Worm (Caenorhabditis elegans): Measurements from ENCODE around the gene C55B6.5.

The C55B6.5 gene

DNA sequence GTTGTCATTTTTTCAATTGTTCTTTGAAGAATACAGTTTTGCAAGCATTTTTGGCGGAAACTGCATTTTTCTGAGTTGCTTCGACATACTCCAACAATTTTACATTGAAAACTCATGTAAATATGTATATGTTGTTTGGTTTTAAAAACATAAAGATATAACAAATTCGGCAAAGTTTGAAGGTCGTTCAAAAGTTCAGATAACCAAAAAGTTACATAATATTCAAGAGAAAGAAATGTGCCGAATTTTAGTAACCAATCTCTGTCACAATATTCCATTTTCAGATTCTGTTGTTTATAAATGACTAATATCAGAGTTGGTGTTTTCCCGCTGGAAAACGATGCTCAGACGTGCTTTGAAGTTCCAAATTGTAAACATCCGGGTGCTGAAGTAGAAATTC lies 1.3 kb upstream of the C55B6.5 start, which contains the start of gene ZK867.2:
Gene ZK867.2 (plus strand): TSS at position 301 of the 400 bp plus-strand sequence.
- TF ChIP-seq pes-1 (GFP tag; IDR thresholded peaks at IDR 0.05) (no peak), ceh-36 (tag; optimal IDR thresholded peaks at IDR 0.05) (no peak), ets-7 (tag; optimal IDR thresholded peaks at IDR 0.05) (no peak), sea-1 (GFP tag; conservative IDR thresholded peaks at IDR 0.05) (no peak), tra-4 (tag; optimal IDR thresholded peaks at IDR 0.05) (no peak), aly-1 (tag; optimal IDR thresholded peaks at IDR 0.05) (no peak), hmg-4 (GFP tag; optimal IDR thresholded peaks at IDR 0.05) (no peak), hmbx-1 (tag; optimal IDR thresholded peaks at IDR 0.05) (no peak), tbx-37 (GFP tag; conservative IDR thresholded peaks at IDR 0.05) (no peak), F13C5.2 (tag; optimal IDR thresholded peaks at IDR 0.05) (no peak), ama-1 (optimal IDR thresholded peaks at IDR 0.05) (no peak)

DNA sequence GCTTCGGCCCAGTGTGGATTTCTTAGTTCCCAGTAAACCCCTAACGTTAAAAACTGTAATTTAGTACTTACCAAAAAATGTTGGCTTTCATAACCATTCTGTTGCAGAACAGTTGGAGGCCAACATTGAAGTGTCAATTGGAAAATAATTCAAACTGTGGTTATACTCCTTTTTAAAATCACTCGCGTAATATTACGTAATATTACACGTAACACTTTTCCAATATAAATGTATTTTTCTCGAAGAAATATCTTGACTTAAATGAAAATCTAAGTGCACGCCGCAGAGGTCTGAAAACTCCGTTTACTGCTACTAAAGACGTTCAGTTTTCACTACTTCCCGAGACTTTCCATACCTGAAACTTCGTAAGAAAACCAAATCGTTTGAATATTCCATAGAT lies 920 bp downstream of the C55B6.5 start:
- no peak for TF ChIP-seq tbx-11 (GFP tag; IDR thresholded peaks at IDR 0.05)
- no peak for TF ChIP-seq hmbx-1 (tag; optimal IDR thresholded peaks at IDR 0.05)
- no peak for TF ChIP-seq scrt-1 (GFP tag; IDR thresholded peaks at IDR 0.05)
- no peak for TF ChIP-seq flt-1 (GFP tag; IDR thresholded peaks at IDR 0.05)
- TF ChIP-seq hnd-1 (tag; optimal IDR thresholded peaks at IDR 0.05), result no peak
- no peak for TF ChIP-seq ceh-36 (tag; optimal IDR thresholded peaks at IDR 0.05)
- no peak for TF ChIP-seq tbx-37 (GFP tag; conservative IDR thresholded peaks at IDR 0.05)
- no peak for TF ChIP-seq tra-4 (tag; optimal IDR thresholded peaks at IDR 0.05)

DNA sequence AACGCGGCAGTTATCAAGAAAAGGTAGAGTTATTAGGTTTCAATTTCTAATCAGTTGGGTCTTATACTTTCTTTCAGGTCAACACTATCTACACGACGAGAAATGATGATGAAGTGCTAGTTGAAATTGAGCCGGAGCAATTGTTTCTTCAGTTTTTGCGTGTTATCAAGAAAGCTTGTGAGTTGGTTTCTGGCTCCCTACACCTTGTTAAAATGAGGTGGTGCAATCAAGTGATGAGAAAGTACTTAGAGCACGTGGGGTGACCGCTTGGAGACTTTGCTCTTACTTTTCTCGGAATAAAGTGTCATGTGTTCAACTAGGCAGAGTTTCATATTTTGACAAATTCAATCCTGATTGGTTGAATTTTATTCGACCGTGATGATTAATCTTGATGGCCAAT lies 4.6 kb downstream of the C55B6.5 start:
- TF ChIP-seq flt-1 (GFP tag; IDR thresholded peaks at IDR 0.05), result no peak
- TF ChIP-seq F13C5.2 (tag; optimal IDR thresholded peaks at IDR 0.05), result no peak
- no peak for TF ChIP-seq tbx-37 (GFP tag; conservative IDR thresholded peaks at IDR 0.05)
- TF ChIP-seq ceh-13 (GFP tag; optimal IDR thresholded peaks at IDR 0.05), result no peak
- no peak for TF ChIP-seq hmg-4 (GFP tag; optimal IDR thresholded peaks at IDR 0.05)

DNA sequence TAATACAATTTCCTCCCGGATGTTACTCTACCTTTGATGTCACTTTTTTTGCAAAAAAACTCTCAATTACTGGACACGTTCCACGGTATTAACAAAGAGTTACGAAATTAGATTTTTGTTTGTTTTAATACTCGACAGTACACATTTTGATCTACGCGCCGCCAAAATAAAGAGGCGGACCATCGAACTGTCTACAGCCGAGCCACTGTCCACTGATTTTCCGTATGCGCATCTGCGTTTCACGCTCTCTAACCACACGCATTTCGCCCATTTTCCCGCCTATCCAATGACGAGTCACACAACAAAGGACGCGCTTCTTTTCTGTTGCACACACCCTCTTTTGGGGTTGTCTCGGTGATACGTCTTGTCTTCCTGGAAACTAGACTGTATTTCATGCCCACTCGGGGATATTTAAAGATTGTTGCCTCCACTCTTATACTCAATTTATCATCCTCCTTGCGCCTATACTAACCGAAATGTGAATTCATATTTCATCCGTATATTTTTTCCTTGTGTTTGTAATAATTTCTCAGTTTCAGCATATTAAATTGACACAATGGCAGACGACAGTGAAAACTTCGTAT lies 5.2 kb downstream of the C55B6.5 start, which contains the start of gene C55B6.1:
Gene C55B6.1 (plus strand): TSS at position 534 of the 584 bp plus-strand sequence.
- TF ChIP-seq aly-1 (tag; optimal IDR thresholded peaks at IDR 0.05) (no peak), ceh-36 (tag; optimal IDR thresholded peaks at IDR 0.05) (no peak)

DNA sequence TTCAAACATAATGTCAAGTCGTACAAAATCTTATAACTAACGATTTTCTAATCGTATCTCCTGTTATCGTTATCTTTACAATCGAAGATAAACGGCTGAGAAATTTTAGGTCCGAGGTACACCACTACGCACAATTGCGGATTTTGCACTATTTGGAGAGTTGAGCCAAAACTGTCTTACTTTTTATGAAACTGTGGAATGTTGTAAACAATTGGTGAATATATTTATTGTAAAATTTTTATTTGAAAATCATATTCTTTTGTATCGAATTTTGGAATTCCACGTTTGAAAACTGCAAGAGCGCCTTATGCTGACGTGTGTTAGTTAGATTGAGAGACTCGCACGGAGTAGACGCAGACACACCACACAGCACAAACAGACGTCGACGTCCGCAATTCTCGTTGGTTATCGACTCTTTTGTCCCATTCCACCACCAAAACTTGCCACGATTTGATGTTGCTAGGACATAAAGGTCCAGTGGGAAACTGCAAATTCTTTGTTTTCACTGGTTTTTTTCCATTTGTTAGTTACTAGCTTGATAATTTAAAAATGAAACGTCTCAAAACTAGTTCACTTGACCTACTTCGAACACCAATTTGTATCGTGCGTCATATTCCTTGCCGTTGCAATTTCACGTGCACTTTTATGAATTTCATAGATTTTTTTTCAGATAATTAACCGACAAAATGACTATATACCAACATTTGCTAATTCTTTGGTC lies 11.0 kb downstream of the C55B6.5 start, which contains the start of gene dnj-7:
Gene dnj-7 (plus strand): TSS at position 671 of the 721 bp plus-strand sequence.
- TF ChIP-seq F13C5.2 (tag; optimal IDR thresholded peaks at IDR 0.05) (peak; percentile 16), sea-1 (GFP tag; conservative IDR thresholded peaks at IDR 0.05) (no peak), B0310.2 (tag; optimal IDR thresholded peaks at IDR 0.05) (no peak)

DNA sequence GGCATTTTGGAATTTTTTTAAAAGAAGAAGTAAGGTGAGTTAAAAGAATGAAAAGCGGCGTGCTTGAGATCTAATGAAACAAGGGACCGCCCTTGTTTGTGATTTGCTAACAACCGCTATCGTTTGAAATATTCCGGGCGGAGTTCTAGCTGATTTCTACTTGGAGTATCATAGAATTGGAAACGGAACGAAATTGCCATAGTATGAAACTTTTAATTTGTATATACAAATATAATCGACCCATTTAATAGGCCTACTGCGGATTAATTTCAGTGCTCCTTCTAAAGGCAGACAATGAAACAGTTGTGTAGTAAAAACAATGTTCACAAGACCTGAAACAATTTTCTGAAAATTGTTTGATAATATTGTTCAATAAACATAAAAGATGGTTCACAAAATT lies 13.2 kb downstream of the C55B6.5 start, which contains the start of gene C55B6.7:
Gene C55B6.7 (minus strand): TSS at position 101 of the 400 bp plus-strand sequence.
- TF ChIP-seq tbx-11 (GFP tag; IDR thresholded peaks at IDR 0.05), result no peak
- no peak for TF ChIP-seq ama-1 (optimal IDR thresholded peaks at IDR 0.05)
- TF ChIP-seq ceh-13 (GFP tag; optimal IDR thresholded peaks at IDR 0.05), result no peak
- no peak for TF ChIP-seq hmg-4 (GFP tag; optimal IDR thresholded peaks at IDR 0.05)
- no peak for TF ChIP-seq ets-7 (tag; optimal IDR thresholded peaks at IDR 0.05)
- TF ChIP-seq tra-4 (tag; optimal IDR thresholded peaks at IDR 0.05), result no peak
- no peak for TF ChIP-seq tbx-37 (GFP tag; conservative IDR thresholded peaks at IDR 0.05)
- TF ChIP-seq F13C5.2 (tag; optimal IDR thresholded peaks at IDR 0.05), result no peak
- TF ChIP-seq pes-1 (GFP tag; IDR thresholded peaks at IDR 0.05), result no peak
- TF ChIP-seq scrt-1 (GFP tag; IDR thresholded peaks at IDR 0.05), result no peak
- no peak for TF ChIP-seq ceh-36 (tag; optimal IDR thresholded peaks at IDR 0.05)
- no peak for TF ChIP-seq aly-1 (tag; optimal IDR thresholded peaks at IDR 0.05)
- TF ChIP-seq sea-1 (GFP tag; conservative IDR thresholded peaks at IDR 0.05), result no peak
- TF ChIP-seq flt-1 (GFP tag; IDR thresholded peaks at IDR 0.05), result no peak
- TF ChIP-seq hmbx-1 (tag; optimal IDR thresholded peaks at IDR 0.05), result no peak
- no peak for TF ChIP-seq hnd-1 (tag; optimal IDR thresholded peaks at IDR 0.05)
- no peak for TF ChIP-seq B0310.2 (tag; optimal IDR thresholded peaks at IDR 0.05)

DNA sequence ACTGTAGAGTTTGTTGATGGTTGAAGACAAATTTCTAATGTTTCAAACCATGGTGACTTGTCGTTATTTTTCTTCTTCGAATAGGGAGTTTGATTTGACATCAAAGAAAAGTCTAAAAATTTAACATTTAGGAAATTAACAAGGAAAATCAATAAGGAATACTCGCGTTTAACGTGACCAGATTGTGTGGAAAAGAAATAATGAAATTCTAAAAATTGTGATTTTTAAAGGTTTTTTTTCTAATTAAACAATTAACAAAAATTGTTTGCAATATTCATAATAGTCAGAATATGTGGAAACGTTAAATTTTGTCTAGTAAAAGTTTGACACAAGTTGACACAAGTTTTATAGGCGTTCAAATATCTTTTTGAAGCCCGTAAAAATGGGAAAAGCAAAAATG lies 17.5 kb downstream of the C55B6.5 start, which contains the start of gene C55B6.4:
Gene C55B6.4 (minus strand): TSS at position 101 of the 400 bp plus-strand sequence.
- no peak for TF ChIP-seq pes-1 (GFP tag; IDR thresholded peaks at IDR 0.05)
- TF ChIP-seq scrt-1 (GFP tag; IDR thresholded peaks at IDR 0.05), result no peak
- TF ChIP-seq aly-1 (tag; optimal IDR thresholded peaks at IDR 0.05), result no peak
- no peak for TF ChIP-seq B0310.2 (tag; optimal IDR thresholded peaks at IDR 0.05)
- no peak for TF ChIP-seq ceh-13 (GFP tag; optimal IDR thresholded peaks at IDR 0.05)
- TF ChIP-seq hmbx-1 (tag; optimal IDR thresholded peaks at IDR 0.05), result no peak
- TF ChIP-seq flt-1 (GFP tag; IDR thresholded peaks at IDR 0.05), result no peak
- no peak for TF ChIP-seq tbx-37 (GFP tag; conservative IDR thresholded peaks at IDR 0.05)
- no peak for TF ChIP-seq ceh-36 (tag; optimal IDR thresholded peaks at IDR 0.05)
- TF ChIP-seq hnd-1 (tag; optimal IDR thresholded peaks at IDR 0.05), result no peak
- TF ChIP-seq hmg-4 (GFP tag; optimal IDR thresholded peaks at IDR 0.05), result no peak
- no peak for TF ChIP-seq ama-1 (optimal IDR thresholded peaks at IDR 0.05)
- TF ChIP-seq tra-4 (tag; optimal IDR thresholded peaks at IDR 0.05), result no peak
- no peak for TF ChIP-seq ets-7 (tag; optimal IDR thresholded peaks at IDR 0.05)

DNA sequence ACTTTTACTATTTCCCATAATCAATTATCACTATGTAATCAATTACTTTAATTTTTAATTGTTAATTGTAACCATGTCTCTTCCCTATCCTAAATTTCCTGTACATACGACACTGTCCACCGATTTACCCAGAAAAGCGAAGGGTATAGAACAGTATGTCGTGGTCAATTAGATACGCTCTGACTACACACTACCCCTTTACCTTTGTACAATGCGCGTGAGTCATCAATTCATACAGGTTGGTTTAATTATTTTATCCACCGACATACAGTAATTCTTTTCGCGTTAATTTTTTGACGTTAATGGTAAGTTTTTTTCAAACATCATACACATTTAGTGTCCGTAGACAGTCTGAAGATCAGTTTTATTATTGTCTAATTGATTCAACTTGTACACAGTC lies 23.5 kb downstream of the C55B6.5 start:
- no peak for TF ChIP-seq hmg-4 (GFP tag; optimal IDR thresholded peaks at IDR 0.05)
- no peak for TF ChIP-seq pes-1 (GFP tag; IDR thresholded peaks at IDR 0.05)
- TF ChIP-seq ceh-13 (GFP tag; optimal IDR thresholded peaks at IDR 0.05), result no peak
- TF ChIP-seq sea-1 (GFP tag; conservative IDR thresholded peaks at IDR 0.05), result no peak
- TF ChIP-seq tra-4 (tag; optimal IDR thresholded peaks at IDR 0.05), result no peak
- no peak for TF ChIP-seq hmbx-1 (tag; optimal IDR thresholded peaks at IDR 0.05)
- no peak for TF ChIP-seq scrt-1 (GFP tag; IDR thresholded peaks at IDR 0.05)
- no peak for TF ChIP-seq ceh-36 (tag; optimal IDR thresholded peaks at IDR 0.05)
- TF ChIP-seq B0310.2 (tag; optimal IDR thresholded peaks at IDR 0.05), result no peak
- no peak for TF ChIP-seq tbx-11 (GFP tag; IDR thresholded peaks at IDR 0.05)
- TF ChIP-seq F13C5.2 (tag; optimal IDR thresholded peaks at IDR 0.05), result no peak
- TF ChIP-seq tbx-37 (GFP tag; conservative IDR thresholded peaks at IDR 0.05), result no peak
- no peak for TF ChIP-seq ets-7 (tag; optimal IDR thresholded peaks at IDR 0.05)
- no peak for TF ChIP-seq ama-1 (optimal IDR thresholded peaks at IDR 0.05)
- TF ChIP-seq hnd-1 (tag; optimal IDR thresholded peaks at IDR 0.05), result no peak
- no peak for TF ChIP-seq aly-1 (tag; optimal IDR thresholded peaks at IDR 0.05)
- TF ChIP-seq flt-1 (GFP tag; IDR thresholded peaks at IDR 0.05), result no peak

All from whole organism, early embryonic.